Worm (Caenorhabditis elegans): ENCODE data around the gene C09G4.4.

Gene C09G4.4

ce11 chrIV:8476880-8477279 lies 35.9 kb upstream of the C09G4.4 start, which contains the start of gene spp-10:
TSS of gene spp-10 (plus strand) at chrIV:8477180.
- TF ChIP-seq unc-55 (GFP tag; optimal IDR thresholded peaks at IDR 0.05) = no peak
- TF ChIP-seq R02D3.7 (tag; optimal IDR thresholded peaks at IDR 0.05) = no peak
- TF ChIP-seq aly-2 (tag; optimal IDR thresholded peaks at IDR 0.05) = no peak
- no peak for TF ChIP-seq ama-1 (optimal IDR thresholded peaks at IDR 0.05)
- TF ChIP-seq zag-1 (tag; optimal IDR thresholded peaks at IDR 0.05) = no peak
- TF ChIP-seq elt-1 (tag; optimal IDR thresholded peaks at IDR 0.05) = no peak
- TF ChIP-seq fos-1 (tag; optimal IDR thresholded peaks at IDR 0.05) = no peak
- no peak for TF ChIP-seq dmd-4 (tag; optimal IDR thresholded peaks at IDR 0.05)
- no peak for TF ChIP-seq ceh-16 (tag; optimal IDR thresholded peaks at IDR 0.05)
- TF ChIP-seq nhr-23 (tag; optimal IDR thresholded peaks at IDR 0.05) = no peak
- no peak for TF ChIP-seq mab-5 (tag; optimal IDR thresholded peaks at IDR 0.05)
- no peak for TF ChIP-seq ZK546.5 (tag; optimal IDR thresholded peaks at IDR 0.05)
- no peak for TF ChIP-seq egl-27 (tag; optimal IDR thresholded peaks at IDR 0.05)
- TF ChIP-seq crh-2 (tag; optimal IDR thresholded peaks at IDR 0.05) = no peak
- no peak for TF ChIP-seq sma-9 (GFP tag; optimal IDR thresholded peaks at IDR 0.05)
- TF ChIP-seq sma-9 (tag; optimal IDR thresholded peaks at IDR 0.05) = no peak
- TF ChIP-seq unc-39 (tag; optimal IDR thresholded peaks at IDR 0.05) = no peak

ce11 chrIV:8478516-8478915 lies 34.3 kb upstream of the C09G4.4 start:
- TF ChIP-seq mdl-1 (tag; optimal IDR thresholded peaks at IDR 0.05) (no peak), zag-1 (tag; optimal IDR thresholded peaks at IDR 0.05) (no peak)

- TF ChIP-seq nhr-10 (tag; optimal IDR thresholded peaks at IDR 0.05) (no peak), nhr-6 (tag; optimal IDR thresholded peaks at IDR 0.05) (no peak), fos-1 (tag; optimal IDR thresholded peaks at IDR 0.05) (no peak), aly-2 (tag; optimal IDR thresholded peaks at IDR 0.05) (no peak), nhr-11 (tag; optimal IDR thresholded peaks at IDR 0.05) (no peak), nhr-77 (tag; optimal IDR thresholded peaks at IDR 0.05) (no peak), sma-3 (GFP tag; optimal IDR thresholded peaks at IDR 0.05) (no peak), ztf-4 (tag; optimal IDR thresholded peaks at IDR 0.05) (no peak)
These were observed 33.4 kb upstream of the C09G4.4 start, which contains the start of gene hlh-12 for ce11 chrIV:8479346-8479745. TSS of gene hlh-12 (minus strand) at chrIV:8479446.

- TF ChIP-seq fos-1 (tag; optimal IDR thresholded peaks at IDR 0.05) = peak; percentile 78
- TF ChIP-seq dmd-4 (tag; optimal IDR thresholded peaks at IDR 0.05) = no peak
- peak; percentile 55 for TF ChIP-seq sma-9 (GFP tag; optimal IDR thresholded peaks at IDR 0.05)
- TF ChIP-seq sma-9 (tag; optimal IDR thresholded peaks at IDR 0.05) = no peak
- no peak for TF ChIP-seq aly-2 (tag; optimal IDR thresholded peaks at IDR 0.05)
- TF ChIP-seq skn-1 (tag; optimal IDR thresholded peaks at IDR 0.05) = peak; percentile 41
- peak; percentile 40 for TF ChIP-seq gmeb-1 (tag; optimal IDR thresholded peaks at IDR 0.05)
- no peak for TF ChIP-seq C34F6.9 (tag; optimal IDR thresholded peaks at IDR 0.05)
- peak in 1 of 2 experiments; percentile 43 for TF ChIP-seq mdl-1 (tag; optimal IDR thresholded peaks at IDR 0.05)
- no peak for TF ChIP-seq elt-1 (tag; optimal IDR thresholded peaks at IDR 0.05)
- TF ChIP-seq lin-13 (GFP tag; optimal IDR thresholded peaks at IDR 0.05) = no peak
- TF ChIP-seq sma-3 (GFP tag; optimal IDR thresholded peaks at IDR 0.05) = peak; percentile 5
- TF ChIP-seq crh-2 (tag; optimal IDR thresholded peaks at IDR 0.05) = peak; percentile 81
- TF ChIP-seq nhr-77 (tag; optimal IDR thresholded peaks at IDR 0.05) = no peak
- TF ChIP-seq ztf-11 (tag; optimal IDR thresholded peaks at IDR 0.05) = no peak
These were observed 31.5 kb upstream of the C09G4.4 start, which contains the start of gene spp-8 for ce11 chrIV:8481308-8481707. TSS of gene spp-8 (plus strand) at chrIV:8481664.

ce11 chrIV:8487183-8487582 lies 25.6 kb upstream of the C09G4.4 start, which contains the start of gene srlf-3:
TSS of gene srlf-3 (plus strand) at chrIV:8487483.
- no peak for TF ChIP-seq ceh-82 (tag; optimal IDR thresholded peaks at IDR 0.05)

ce11 chrIV:8488043-8488442 lies 24.7 kb upstream of the C09G4.4 start:
- TF ChIP-seq Y55F3AM.14 (GFP tag; optimal IDR thresholded peaks at IDR 0.05) = no peak
- TF ChIP-seq nhr-129 (tag; optimal IDR thresholded peaks at IDR 0.05) = no peak

ce11 chrIV:8489915-8490314 lies 22.9 kb upstream of the C09G4.4 start, which contains the start of gene srlf-2:
TSS of gene srlf-2 (plus strand) at chrIV:8490215.
- TF ChIP-seq elt-1 (tag; optimal IDR thresholded peaks at IDR 0.05) (no peak), fos-1 (tag; optimal IDR thresholded peaks at IDR 0.05) (no peak), nhr-12 (tag; optimal IDR thresholded peaks at IDR 0.05) (no peak), gmeb-1 (tag; optimal IDR thresholded peaks at IDR 0.05) (no peak), ztf-11 (tag; optimal IDR thresholded peaks at IDR 0.05) (no peak), ztf-1 (GFP tag; conservative IDR thresholded peaks at IDR 0.05) (no peak), lin-13 (GFP tag; optimal IDR thresholded peaks at IDR 0.05) (no peak), unc-62 (GFP tag; optimal IDR thresholded peaks at IDR 0.05) (no peak), nhr-21 (tag; optimal IDR thresholded peaks at IDR 0.05) (no peak), nhr-25 (tag; optimal IDR thresholded peaks at IDR 0.05) (no peak), unc-55 (GFP tag; optimal IDR thresholded peaks at IDR 0.05) (no peak)
